Fruit fly (Drosophila melanogaster) whole organism, prepupa: Measurements from ENCODE around the gene meep.

Source experiments
- CG10631 ChIP-seq: fragments of 200-800 bp; sonication (Bioruptor generic); optimal IDR thresholded peaks from 2 replicates; lab custom pipeline; 2016; ENCODE audit warnings: missing biosample characterization, missing genetic modification characterization
- CG11294 ChIP-seq: fragments of 200-800 bp; sonication (Bioruptor generic); IDR thresholded peaks from 2 replicates; pipeline ENCODE4 v1.3.6; 2022; ENCODE audit warnings: missing biosample characterization, missing genetic modification characterization
- CG11762 ChIP-seq: fragments of 200-800 bp; sonication (Bioruptor generic); optimal IDR thresholded peaks from 3 replicates; lab custom pipeline; 2016; ENCODE audit warnings: missing biosample characterization, missing genetic modification characterization; ENCODE audit not compliant: insufficient read depth
- CG11902 ChIP-seq: fragments of 200-800 bp; sonication (Bioruptor generic); optimal IDR thresholded peaks from 3 replicates; lab custom pipeline; 2016; ENCODE audit warnings: missing biosample characterization, missing genetic modification characterization
- CG15336 ChIP-seq: fragments of 200-800 bp; sonication (Bioruptor generic); IDR thresholded peaks from 2 replicates; pipeline ENCODE4 v1.3.6; 2022; ENCODE audit warnings: missing biosample characterization, missing genetic modification characterization
- CG1621 ChIP-seq: fragments of 200-800 bp; sonication (Bioruptor generic); optimal IDR thresholded peaks from 3 replicates; lab custom pipeline; 2018; ENCODE audit warnings: missing biosample characterization, mild to moderate bottlenecking, missing genetic modification characterization
- CG16779 ChIP-seq: fragments of 200-800 bp; sonication (Bioruptor generic); optimal IDR thresholded peaks from 3 replicates; lab custom pipeline; 2017; ENCODE audit warnings: missing biosample characterization, mild to moderate bottlenecking, missing genetic modification characterization
- CG31627 ChIP-seq: fragments of 200-800 bp; sonication (Bioruptor generic); optimal IDR thresholded peaks from 3 replicates; lab custom pipeline; 2016; ENCODE audit warnings: missing biosample characterization, missing genetic modification characterization
- CG3919 ChIP-seq: fragments of 200-800 bp; sonication (Bioruptor generic); optimal IDR thresholded peaks from 3 replicates; lab custom pipeline; 2016; ENCODE audit warnings: missing biosample characterization, missing genetic modification characterization
- CG4318 ChIP-seq: fragments of 200-800 bp; sonication (Bioruptor generic); optimal IDR thresholded peaks from 3 replicates; lab custom pipeline; 2017; ENCODE audit warnings: missing biosample characterization, mild to moderate bottlenecking, missing genetic modification characterization
- CG6163 ChIP-seq: fragments of 200-800 bp; sonication (Bioruptor generic); IDR thresholded peaks from 3 replicates; pipeline ENCODE4 v1.3.6; 2022; ENCODE audit warnings: missing biosample characterization, missing genetic modification characterization
- CG6792 ChIP-seq: fragments of 200-800 bp; sonication (Bioruptor generic); optimal IDR thresholded peaks from 3 replicates; lab custom pipeline; 2016; ENCODE audit warnings: missing biosample characterization, missing genetic modification characterization
- CG6808 ChIP-seq: fragments of 200-800 bp; sonication (Bioruptor generic); optimal IDR thresholded peaks from 3 replicates; lab custom pipeline; 2017; ENCODE audit warnings: missing biosample characterization, missing genetic modification characterization, mild to moderate bottlenecking, moderate library complexity, missing genetic modification reagents
- CG6854 ChIP-seq: fragments of 200-800 bp; sonication (Bioruptor generic); optimal IDR thresholded peaks from 2 replicates; lab custom pipeline; 2017; ENCODE audit warnings: missing biosample characterization, mild to moderate bottlenecking, missing genetic modification characterization
- CG7368 ChIP-seq: fragments of 200-800 bp; sonication (Bioruptor generic); optimal IDR thresholded peaks from 3 replicates; lab custom pipeline; 2016; ENCODE audit warnings: missing biosample characterization, missing genetic modification characterization
- CG8319 ChIP-seq: fragments of 200-800 bp; sonication (Bioruptor generic); optimal IDR thresholded peaks from 3 replicates; lab custom pipeline; 2016; ENCODE audit warnings: missing biosample characterization, missing genetic modification characterization
- CG8632 ChIP-seq: fragments of 200-800 bp; sonication (Bioruptor generic); optimal IDR thresholded peaks from 3 replicates; lab custom pipeline; 2016; ENCODE audit warnings: missing biosample characterization, missing genetic modification characterization
- Eip75B ChIP-seq: fragments of 200-800 bp; sonication (Bioruptor generic); optimal IDR thresholded peaks from 3 replicates; lab custom pipeline; 2016; ENCODE audit warnings: missing biosample characterization, missing genetic modification characterization
- Eip78C ChIP-seq: fragments of 200-800 bp; sonication (Bioruptor generic); peaks from one replicate; lab custom pipeline; 2016; ENCODE audit warnings: missing biosample characterization, missing genetic modification characterization
- Ets96B ChIP-seq: fragments of 200-800 bp; optimal IDR thresholded peaks from 2 replicates; lab custom pipeline; 2019; ENCODE audit warnings: missing biosample characterization, mild to moderate bottlenecking, missing genetic modification characterization, moderate library complexity
- Gug ChIP-seq: fragments of 200-800 bp; sonication (Bioruptor generic); IDR thresholded peaks from 2 replicates; pipeline ENCODE4 v1.3.6; 2022; ENCODE audit warnings: missing biosample characterization, missing genetic modification characterization
- Hr38 ChIP-seq: sonication (Bioruptor generic); optimal IDR thresholded peaks from 2 replicates; lab custom pipeline; 2016; ENCODE audit warnings: missing biosample characterization, missing genetic modification characterization
- Hr39 ChIP-seq: fragments of 200-800 bp; sonication (Bioruptor generic); optimal IDR thresholded peaks from 2 replicates; lab custom pipeline; 2016; ENCODE audit warnings: missing biosample characterization, missing genetic modification characterization
- Hr4 ChIP-seq: fragments of 200-800 bp; sonication (Bioruptor generic); optimal IDR thresholded peaks from 3 replicates; lab custom pipeline; 2016; ENCODE audit warnings: missing biosample characterization, missing genetic modification characterization
- Lpt ChIP-seq: fragments of 200-800 bp; sonication (Bioruptor generic); optimal IDR thresholded peaks from 3 replicates; lab custom pipeline; 2016; ENCODE audit warnings: missing biosample characterization, missing genetic modification characterization
- Met ChIP-seq: fragments of 200-800 bp; sonication (Bioruptor generic); optimal IDR thresholded peaks from 3 replicates; lab custom pipeline; 2016; ENCODE audit warnings: missing biosample characterization, missing genetic modification characterization
- OdsH ChIP-seq: fragments of 200-800 bp; sonication (Bioruptor generic); optimal IDR thresholded peaks from 3 replicates; lab custom pipeline; 2016; ENCODE audit warnings: missing biosample characterization, missing genetic modification characterization
- Sox102F ChIP-seq: fragments of 200-800 bp; sonication (Bioruptor generic); optimal IDR thresholded peaks from 2 replicates; lab custom pipeline; 2016; ENCODE audit warnings: missing biosample characterization, mild to moderate bottlenecking, missing genetic modification characterization
- Sox15 ChIP-seq: fragments of 200-800 bp; sonication (Bioruptor generic); optimal IDR thresholded peaks from 3 replicates; lab custom pipeline; 2016; ENCODE audit warnings: missing biosample characterization, missing genetic modification characterization
- acj6 ChIP-seq: fragments of 200-800 bp; sonication (Bioruptor generic); optimal IDR thresholded peaks from 3 replicates; lab custom pipeline; 2016; ENCODE audit warnings: missing biosample characterization, missing genetic modification characterization
- cyc ChIP-seq: fragments of 200-800 bp; sonication (Bioruptor generic); optimal IDR thresholded peaks from 3 replicates; lab custom pipeline; 2016; ENCODE audit warnings: missing biosample characterization, missing genetic modification characterization
- dac ChIP-seq: fragments of 200-800 bp; sonication (Bioruptor generic); optimal IDR thresholded peaks from 2 replicates; lab custom pipeline; 2017; ENCODE audit warnings: missing biosample characterization, mild to moderate bottlenecking, missing genetic modification characterization
- eg ChIP-seq: fragments of 200-800 bp; sonication (Bioruptor generic); IDR thresholded peaks from 3 replicates; pipeline ENCODE4 v1.3.6; 2022; ENCODE audit warnings: missing biosample characterization, missing genetic modification characterization
- esn ChIP-seq: fragments of 200-800 bp; sonication (Bioruptor generic); optimal IDR thresholded peaks from 2 replicates; lab custom pipeline; 2016; ENCODE audit warnings: missing biosample characterization, mild to moderate bottlenecking, missing genetic modification characterization, moderate library complexity
- fd59A ChIP-seq: fragments of 200-800 bp; sonication (Bioruptor generic); optimal IDR thresholded peaks from 2 replicates; lab custom pipeline; 2017; ENCODE audit warnings: missing biosample characterization, mild to moderate bottlenecking, missing genetic modification characterization, missing genetic modification reagents
- fd85E ChIP-seq: fragments of 200-800 bp; sonication (Bioruptor generic); optimal IDR thresholded peaks from 3 replicates; lab custom pipeline; 2016; ENCODE audit warnings: missing biosample characterization, missing genetic modification characterization
- lz ChIP-seq: fragments of 200-800 bp; sonication (Bioruptor generic); optimal IDR thresholded peaks from 3 replicates; lab custom pipeline; 2016; ENCODE audit warnings: missing biosample characterization, missing genetic modification characterization
- net ChIP-seq: fragments of 200-800 bp; sonication (Bioruptor generic); optimal IDR thresholded peaks from 3 replicates; lab custom pipeline; 2016; ENCODE audit warnings: missing biosample characterization, missing genetic modification characterization
- pdm3 ChIP-seq: fragments of 200-800 bp; sonication (Bioruptor generic); optimal IDR thresholded peaks from 3 replicates; lab custom pipeline; 2016; ENCODE audit warnings: missing biosample characterization, missing genetic modification characterization
- salr ChIP-seq, 2 experiments: fragments of 200-800 bp; sonication (Bioruptor generic); optimal IDR thresholded peaks; 3 replicates each; lab custom pipeline; 2016 to 2018; ENCODE audit warnings: missing biosample characterization in 2 of 2, missing genetic modification characterization in 2 of 2, mild to moderate bottlenecking in 1 of 2
- spab ChIP-seq: fragments of 200-800 bp; sonication (Bioruptor generic); optimal IDR thresholded peaks from 2 replicates; lab custom pipeline; 2017; ENCODE audit warnings: missing biosample characterization, mild to moderate bottlenecking, missing genetic modification characterization, missing genetic modification reagents
- ss ChIP-seq, 2 experiments: fragments of 200-800 bp; sonication (Bioruptor generic); optimal IDR thresholded peaks; 2 replicates in 1 of 2; 3 replicates in 1 of 2; lab custom pipeline; 2017 to 2018; ENCODE audit warnings: mild to moderate bottlenecking in 2 of 2, missing biosample characterization in 2 of 2, missing genetic modification characterization in 2 of 2, moderate library complexity in 1 of 2
- svp ChIP-seq: fragments of 200-800 bp; sonication (Bioruptor generic); peaks from one replicate; lab custom pipeline; 2016; ENCODE audit warnings: missing biosample characterization, missing genetic modification characterization
- topi ChIP-seq: fragments of 200-800 bp; sonication (Bioruptor generic); optimal IDR thresholded peaks from 3 replicates; lab custom pipeline; 2016; ENCODE audit warnings: missing biosample characterization, missing genetic modification characterization

meep gene

DNA sequence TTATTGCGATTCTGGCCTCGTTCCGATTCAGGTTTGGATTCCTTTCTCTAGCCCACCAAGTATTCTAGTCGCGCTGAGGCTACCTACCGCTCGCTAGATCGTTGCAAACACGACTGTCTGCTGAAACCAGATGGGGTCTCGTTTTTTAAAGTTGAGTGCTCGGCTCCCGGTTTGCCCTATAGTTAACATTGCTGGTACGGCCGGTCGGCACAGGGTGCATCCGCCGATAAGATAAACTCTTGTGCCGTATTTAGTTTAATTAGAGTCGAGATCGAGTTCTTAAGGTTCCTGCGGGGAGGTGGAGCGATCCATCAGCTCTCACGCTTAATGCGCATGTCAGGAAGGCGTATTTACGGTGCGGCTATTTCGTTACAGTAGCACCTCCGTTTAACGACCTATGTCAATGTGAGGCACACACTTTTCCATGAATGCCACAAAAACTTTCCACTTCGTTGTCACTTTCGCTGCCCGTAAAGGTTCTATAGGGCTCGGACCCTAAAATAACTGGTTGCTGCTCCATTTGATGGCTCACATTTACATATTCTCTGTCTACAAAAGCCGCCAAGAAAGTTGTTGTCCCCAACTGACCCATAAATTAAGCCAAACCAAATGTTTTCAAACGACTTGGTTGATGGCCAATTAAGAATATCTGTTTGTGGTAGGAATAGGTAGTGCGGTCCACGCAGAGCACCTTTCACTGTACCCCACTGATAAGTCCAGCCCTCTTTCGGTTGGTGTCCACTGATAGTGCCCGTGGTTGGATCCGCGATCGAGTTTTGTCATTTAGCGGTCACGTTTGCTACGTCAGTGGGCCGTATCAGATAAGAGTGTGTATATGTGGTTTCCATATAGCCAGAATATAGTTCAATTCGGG lies 2.1 kb upstream of the meep start, which contains the start of gene CG9119 (continued):
- TF ChIP-seq CG11902 (peak; percentile 14), dac (no peak), CG1621 (tag; lab: Kevin White, UChicago) (peak; percentile 91), Sox15 (GFP tag; lab: Kevin White, UChicago) (no peak), fd85E (GFP tag; lab: Kevin White, UChicago) (no peak), Gug (GFP tag; lab: Robert Waterston, UW) (no peak), CG11762 (GFP tag; lab: Kevin White, UChicago) (no peak), fd59A (GFP tag; lab: Kevin White, UChicago) (peak; percentile 33), Eip75B (GFP tag; lab: Kevin White, UChicago) (peak; percentile 5), topi (GFP tag; lab: Kevin White, UChicago) (peak; percentile 18)

DNA sequence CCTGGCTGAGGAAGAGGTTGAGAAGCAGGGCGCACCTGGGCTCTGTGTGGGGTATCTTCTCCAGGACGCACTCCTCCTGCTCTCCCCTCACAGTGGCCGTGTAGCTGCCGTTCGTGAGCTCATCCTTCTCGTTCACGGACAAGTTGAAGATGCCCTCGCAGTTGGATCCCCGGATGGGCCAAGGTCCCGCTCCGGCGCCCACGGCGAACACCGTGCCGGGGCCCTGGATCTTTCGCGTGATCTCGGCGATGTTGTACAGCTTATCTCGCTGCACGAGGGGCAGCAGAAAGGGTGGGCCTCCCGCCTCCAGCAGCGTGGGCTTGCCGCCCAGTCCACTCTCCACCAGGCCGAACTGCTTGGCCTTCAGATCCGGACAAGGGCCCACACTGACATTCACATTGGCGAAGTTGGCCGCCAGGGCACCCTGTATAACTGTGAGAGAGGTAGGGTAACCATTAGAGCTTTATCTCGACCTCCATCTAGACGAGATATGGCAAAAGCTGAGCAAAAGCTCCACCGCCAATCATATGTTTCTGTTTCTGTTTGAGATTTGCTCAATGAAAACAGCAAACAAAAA lies 1.1 kb upstream of the meep start:
- TF ChIP-seq Met (GFP tag; lab: Kevin White, UChicago) (no peak), CG6163 (peak; percentile 34; the same call in 1 of the 3 replicates)

dm6 chr3L:1200357-1201051 lies 2.3 kb downstream of the meep start, which contains the start of gene mwh:
Gene mwh (plus strand): TSS chr3L:1200786.
- TF ChIP-seq Hr39 (GFP tag; lab: Kevin White, UChicago) (no peak), CG3919 (GFP tag; lab: Kevin White, UChicago) (no peak), svp (no peak), Hr4 (GFP tag; lab: Kevin White, UChicago) (peak; percentile 53), Sox15 (GFP tag; lab: Kevin White, UChicago) (no peak), Ets96B (no peak), ss (GFP tag; optimal IDR thresholded peaks at IDR 0.05; lab: Kevin White, UChicago) (no peak), spab (GFP tag; lab: Kevin White, UChicago) (no peak), topi (GFP tag; lab: Kevin White, UChicago) (no peak), CG6854 (GFP tag; lab: Kevin White, UChicago) (no peak), Eip78C (GFP tag; lab: Kevin White, UChicago) (peak; percentile 36), CG11294 (GFP tag; lab: Robert Waterston, UW) (no peak), lz (no peak), CG6792 (no peak), net (GFP tag; lab: Kevin White, UChicago) (no peak), Lpt (GFP tag; lab: Kevin White, UChicago) (no peak), salr (GFP tag; optimal IDR thresholded peaks at IDR 0.05; lab: Kevin White, UChicago) (peak in 1 of 2 experiments; percentile 35), CG1621 (tag; lab: Kevin White, UChicago) (no peak), CG10631 (no peak), CG6163 (peak; percentile 30; the same call in 1 of the 3 replicates), eg (GFP tag; lab: Robert Waterston, UW) (0 out of 3 replicates have a peak, but pooled peaks have one; percentile 31), fd59A (GFP tag; lab: Kevin White, UChicago) (no peak), CG15336 (GFP tag; lab: Robert Waterston, UW) (no peak), CG8319 (GFP tag; lab: Kevin White, UChicago) (no peak), Sox102F (GFP tag; lab: Kevin White, UChicago) (no peak), dac (peak; percentile 60), Hr38 (GFP tag; lab: Kevin White, UChicago) (no peak), pdm3 (GFP tag; lab: Kevin White, UChicago) (no peak), CG16779 (tag; lab: Kevin White, UChicago) (no peak), CG4318 (peak; percentile 72), CG31627 (GFP tag; lab: Kevin White, UChicago) (no peak), CG8632 (no peak), esn (GFP tag; lab: Kevin White, UChicago) (no peak), CG6808 (GFP tag; lab: Kevin White, UChicago) (no peak), cyc (GFP tag; lab: Kevin White, UChicago) (no peak), acj6 (GFP tag; lab: Kevin White, UChicago) (no peak), OdsH (no peak), CG7368 (GFP tag; lab: Kevin White, UChicago) (no peak)
